Fruit fly (Drosophila melanogaster): ENCODE results near the gene Axn.

- TF ChIP-seq D1 (tag; optimal IDR thresholded peaks at IDR 0.05) (no peak), EcR (GFP tag; optimal IDR thresholded peaks at IDR 0.05) (no peak), CG14655 (GFP tag; optimal IDR thresholded peaks at IDR 0.05) (no peak), CG17806 (tag; optimal IDR thresholded peaks at IDR 0.05) (no peak)
These were observed 37.4 kb upstream of the Axn start for dm6 chr3R:29985219-29985618.

All from whole organism, pupa.